Fruit fly (Drosophila melanogaster): Measurements from ENCODE around the gene knk.

dm6 chr3R:10109212-10109880, 16.1 kb downstream of the knk start:
- no peak for TF ChIP-seq Bdp1 (GFP tag; optimal IDR thresholded peaks at IDR 0.05)
- no peak for TF ChIP-seq CG31365 (tag; optimal IDR thresholded peaks at IDR 0.05)
- TF ChIP-seq CG10431 (GFP tag; optimal IDR thresholded peaks at IDR 0.05): no peak
- TF ChIP-seq kni (GFP tag; optimal IDR thresholded peaks at IDR 0.05): peak; percentile 9
- no peak for TF ChIP-seq CG4707 (GFP tag; optimal IDR thresholded peaks at IDR 0.05)
- no peak for TF ChIP-seq jumu (GFP tag; optimal IDR thresholded peaks at IDR 0.05)
- TF ChIP-seq CG11560 (tag; IDR thresholded peaks at IDR 0.05): no peak
- TF ChIP-seq HmgZ (tag; optimal IDR thresholded peaks at IDR 0.05): no peak
- no peak for TF ChIP-seq otp (GFP tag; IDR thresholded peaks at IDR 0.05)
- peak; percentile 97 for TF ChIP-seq cg (GFP tag; optimal IDR thresholded peaks at IDR 0.05)
- TF ChIP-seq jing (GFP tag; optimal IDR thresholded peaks at IDR 0.05): no peak
- TF ChIP-seq dysf (GFP tag; IDR thresholded peaks at IDR 0.05): 0 out of 3 replicates have a peak, but pooled peaks have one; percentile 14
- no peak for TF ChIP-seq bigmax (GFP tag; optimal IDR thresholded peaks at IDR 0.05)
- TF ChIP-seq Neu2 (GFP tag; optimal IDR thresholded peaks at IDR 0.05; ENCODE audit: borderline replicate concordance): no peak

Data from whole organism, embryonic.